Worm (Caenorhabditis elegans): ENCODE data around the gene ZK813.4.

- TF ChIP-seq ztf-11 (tag; optimal IDR thresholded peaks at IDR 0.05), result no peak
- TF ChIP-seq fkh-10 (GFP tag; optimal IDR thresholded peaks at IDR 0.05), result no peak
- no peak for TF ChIP-seq elt-3 (tag; optimal IDR thresholded peaks at IDR 0.05)
- TF ChIP-seq alr-1 (tag; optimal IDR thresholded peaks at IDR 0.05; ENCODE audit: borderline replicate concordance), result no peak
- no peak for TF ChIP-seq ama-1 (optimal IDR thresholded peaks at IDR 0.05)
- TF ChIP-seq nhr-20 (tag; optimal IDR thresholded peaks at IDR 0.05), result no peak
- no peak for TF ChIP-seq unc-62 (GFP tag; optimal IDR thresholded peaks at IDR 0.05)
- TF ChIP-seq unc-86 (tag; optimal IDR thresholded peaks at IDR 0.05), result no peak
Observed at ce11 chrX:3430020-3430419, at the start of gene ZK813.4.
